Fruit fly (Drosophila melanogaster): Measurements from ENCODE around the gene CG13607.

Gene CG13607

DNA sequence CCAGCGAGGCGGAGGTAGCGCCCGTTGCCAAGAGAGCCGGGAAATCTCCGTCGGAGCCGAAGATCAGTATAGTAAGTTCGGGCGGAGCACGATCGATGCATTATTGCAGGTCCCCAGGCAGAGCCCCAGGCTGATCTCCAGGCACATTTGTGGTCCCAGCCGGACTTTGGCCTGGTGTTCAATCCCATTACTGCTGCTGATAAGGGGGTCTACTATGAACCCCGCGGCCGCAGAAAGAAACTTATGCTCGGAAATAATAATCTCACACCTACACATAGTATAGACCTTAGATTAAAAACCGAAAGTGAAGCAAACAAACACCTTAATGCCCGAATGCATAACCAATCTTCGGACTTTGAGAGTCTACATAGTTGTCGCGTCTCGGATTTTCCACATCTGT is 850 bp upstream of the CG13607 start:
- TF ChIP-seq Deaf1 (tag; optimal IDR thresholded peaks at IDR 0.05) (peak; percentile 71), CG34376 (GFP tag; optimal IDR thresholded peaks at IDR 0.05) (peak; percentile 62), klu (GFP tag; IDR thresholded peaks at IDR 0.05) (no peak), dysf (GFP tag; IDR thresholded peaks at IDR 0.05) (no peak), chinmo (GFP tag; IDR thresholded peaks at IDR 0.05; ENCODE audit: partially characterized antibody) (peak; percentile 74; the same call in 1 of the 4 replicates), sug (tag; optimal IDR thresholded peaks at IDR 0.05) (peak; percentile 71), zen2 (GFP tag; IDR thresholded peaks at IDR 0.05; ENCODE audit: partially characterized antibody) (no peak), NFAT (GFP tag; IDR thresholded peaks at IDR 0.05) (no peak), exex (tag; optimal IDR thresholded peaks at IDR 0.05) (peak; percentile 21), Drgx (GFP tag; IDR thresholded peaks at IDR 0.05) (peak; percentile 42; the same call in 1 of the 2 replicates), nom (GFP tag; optimal IDR thresholded peaks at IDR 0.05) (peak; percentile 88), Pdp1 (GFP tag; optimal IDR thresholded peaks at IDR 0.05) (peak in 1 of 2 experiments; percentile 48)

DNA sequence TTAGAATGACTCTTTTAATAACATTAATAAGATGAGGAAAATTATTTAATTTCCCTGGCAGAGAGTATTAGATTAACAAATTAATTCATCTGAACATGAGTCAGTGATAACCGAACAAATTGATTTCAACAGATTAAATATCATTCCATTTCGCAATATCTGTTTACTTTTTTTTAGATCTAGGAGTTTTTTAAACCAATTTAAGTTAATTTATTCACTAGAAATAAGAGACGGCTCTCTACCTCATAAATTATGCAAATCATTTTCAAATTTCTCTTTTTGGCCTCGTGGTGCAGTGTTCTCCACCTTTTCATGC is 3.1 kb downstream of the CG13607 start, which contains the start of gene Root:
Gene Root (plus strand): TSS at position 217 of the 316 bp plus-strand sequence.
- TF ChIP-seq Blimp-1 (GFP tag; optimal IDR thresholded peaks at IDR 0.05) (no peak), CG13424 (tag; optimal IDR thresholded peaks at IDR 0.05) (no peak), CTCF (GFP tag; optimal IDR thresholded peaks at IDR 0.05) (no peak), jing (GFP tag; optimal IDR thresholded peaks at IDR 0.05) (no peak), H2.0 (GFP tag; IDR thresholded peaks at IDR 0.05) (no peak), Nf-YC (tag; optimal IDR thresholded peaks at IDR 0.05) (no peak), CG6689 (GFP tag; IDR thresholded peaks at IDR 0.05) (no peak), CG2120 (GFP tag; optimal IDR thresholded peaks at IDR 0.05) (no peak), CG9876 (GFP tag; optimal IDR thresholded peaks at IDR 0.05) (no peak)

DNA sequence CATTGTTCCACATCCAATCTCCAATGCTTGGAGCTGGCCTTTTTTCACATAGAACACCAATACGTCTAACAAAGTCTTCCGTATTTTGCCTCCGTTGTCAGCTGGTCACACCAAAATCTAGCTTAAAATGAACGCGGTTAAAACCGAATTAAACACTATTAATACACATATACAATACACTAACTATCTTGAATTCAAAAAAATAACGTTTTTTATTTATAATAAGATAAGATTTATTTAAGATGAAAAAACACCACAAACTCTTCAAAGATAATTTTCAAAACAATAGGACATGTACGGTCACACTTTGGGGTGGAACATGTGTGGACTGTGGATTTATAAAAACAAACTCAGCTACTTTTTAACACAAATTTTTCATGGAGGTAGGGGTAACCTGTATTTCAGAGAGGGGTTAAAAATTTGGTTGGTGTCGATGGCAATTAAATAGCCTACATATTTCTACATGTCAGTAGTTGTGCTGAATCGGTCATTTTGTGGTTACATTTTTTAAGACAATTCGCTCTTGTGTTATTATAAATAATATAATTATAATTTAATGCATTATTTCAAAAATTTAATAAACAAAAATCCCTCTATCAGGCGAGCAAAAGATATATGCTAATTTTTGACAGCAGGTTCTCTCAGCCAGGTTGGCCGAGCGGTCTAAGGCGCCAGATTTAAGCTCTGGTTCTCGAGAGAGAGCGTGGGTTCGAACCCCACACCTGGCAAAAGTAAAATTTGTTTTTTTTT is 3.6 kb downstream of the CG13607 start, which contains the start of gene CG13605:
Gene CG13605 (minus strand): TSS at position 70 of the 750 bp plus-strand sequence.
- TF ChIP-seq Hmr (GFP tag; optimal IDR thresholded peaks at IDR 0.05), result peak; percentile 84
- TF ChIP-seq lov (optimal IDR thresholded peaks at IDR 0.05), result no peak
- 0 out of 3 replicates have a peak, but pooled peaks have one; percentile 73 for TF ChIP-seq lov (GFP tag; IDR thresholded peaks at IDR 0.05)
- TF ChIP-seq Xbp1 (GFP tag; optimal IDR thresholded peaks at IDR 0.05), result peak; percentile 79
- TF ChIP-seq Ravus (GFP tag; IDR thresholded peaks at IDR 0.05), result no peak; the same call in 1 of the 2 replicates
- TF ChIP-seq CG6175 (GFP tag; IDR thresholded peaks at IDR 0.05), result 0 out of 3 replicates have a peak, but pooled peaks have one; percentile 7
- peak; percentile 63 for TF ChIP-seq CG18619 (GFP tag; optimal IDR thresholded peaks at IDR 0.05)
- TF ChIP-seq Rfx (GFP tag; IDR thresholded peaks at IDR 0.05), result peak; percentile 85
- peak; percentile 27 for TF ChIP-seq CG1602 (GFP tag; optimal IDR thresholded peaks at IDR 0.05)
- peak; percentile 68 for TF ChIP-seq zfh2 (GFP tag; optimal IDR thresholded peaks at IDR 0.05)
- TF ChIP-seq zfh1 (GFP tag; IDR thresholded peaks at IDR 0.05), result peak; percentile 50; the same call in 1 of the 3 replicates
- TF ChIP-seq CG1647 (GFP tag; optimal IDR thresholded peaks at IDR 0.05), result peak; percentile 16
- peak; percentile 37 for TF ChIP-seq BEAF-32 (GFP tag; optimal IDR thresholded peaks at IDR 0.05)
- TF ChIP-seq Med (GFP tag), result peak; percentile 94
- peak; percentile 62 for TF ChIP-seq abd-A (tag; optimal IDR thresholded peaks at IDR 0.05)
- TF ChIP-seq CG12769 (tag; optimal IDR thresholded peaks at IDR 0.05), result no peak
- peak; percentile 80 for TF ChIP-seq CG4617 (GFP tag; optimal IDR thresholded peaks at IDR 0.05; ENCODE audit: borderline replicate concordance)
- peak; percentile 72 for TF ChIP-seq CG30403 (GFP tag; optimal IDR thresholded peaks at IDR 0.05)
- peak; percentile 22 for TF ChIP-seq corto (GFP tag; optimal IDR thresholded peaks at IDR 0.05)
- TF ChIP-seq Antp (GFP tag; optimal IDR thresholded peaks at IDR 0.05), result peak; percentile 59
- TF ChIP-seq jigr1 (GFP tag; IDR thresholded peaks at IDR 0.05), result no peak
- peak; percentile 89 for TF ChIP-seq Fer1 (GFP tag; optimal IDR thresholded peaks at IDR 0.05)
- TF ChIP-seq CG10431 (GFP tag; optimal IDR thresholded peaks at IDR 0.05), result peak; percentile 46
- TF ChIP-seq Dek (tag; optimal IDR thresholded peaks at IDR 0.05), result peak; percentile 87
- TF ChIP-seq ATbp (GFP tag; optimal IDR thresholded peaks at IDR 0.05), result peak; percentile 78
- TF ChIP-seq CG6254 (GFP tag; optimal IDR thresholded peaks at IDR 0.05), result peak; percentile 77
- TF ChIP-seq CG9797 (GFP tag; optimal IDR thresholded peaks at IDR 0.05), result peak; percentile 90
